Worm (Caenorhabditis elegans) whole organism, L1 larva: ENCODE data around the gene C04C3.4.

Experiments used
- alr-1 ChIP-seq: fragments of 200-800 bp; sonication (Bioruptor generic); optimal IDR thresholded peaks from 2 replicates; lab custom pipeline; 2018; ENCODE audit warnings: borderline replicate concordance, mild to moderate bottlenecking, missing genetic modification characterization, missing compliant biosample characterization
- ceh-8 ChIP-seq: fragments of 200-800 bp; sonication (Bioruptor generic); optimal IDR thresholded peaks from 2 replicates; lab custom pipeline; 2018; ENCODE audit warnings: mild to moderate bottlenecking, missing genetic modification characterization, moderate library complexity, missing compliant biosample characterization
- egl-27 ChIP-seq, 2 experiments: fragments of 150-350 bp in 1 of 2; sonication (generic microtip); optimal IDR thresholded peaks; 3 replicates each; lab custom pipeline; 2017 to 2018; ENCODE audit warnings: missing biosample characterization in 2 of 2, missing genetic modification characterization in 2 of 2, missing genetic modification reagents in 2 of 2
- elt-3 ChIP-seq, 6 experiments: fragments of 150-350 bp in 1 of 6; sonication (generic microtip); optimal IDR thresholded peaks; 2 replicates each; lab custom pipeline; 2017 to 2018; ENCODE audit warnings: missing biosample characterization in 6 of 6, missing genetic modification characterization in 6 of 6, inconsistent platforms in 1 of 6
- hlh-4 ChIP-seq: sonication (generic microtip); optimal IDR thresholded peaks from 2 replicates; lab custom pipeline; 2016; ENCODE audit warnings: mild to moderate bottlenecking, missing genetic modification characterization, missing compliant biosample characterization
- jun-1 ChIP-seq: fragments of 150-350 bp; optimal IDR thresholded peaks from 2 replicates; lab custom pipeline; 2014; ENCODE audit warnings: missing biosample characterization, missing genetic modification reagents, missing genetic modification characterization
- nhr-28 ChIP-seq: fragments of 150-350 bp; optimal IDR thresholded peaks from 2 replicates; lab custom pipeline; 2014; ENCODE audit warnings: missing biosample characterization, missing genetic modification characterization
- nhr-76 ChIP-seq: sonication (generic microtip); optimal IDR thresholded peaks from 2 replicates; lab custom pipeline; 2017; ENCODE audit warnings: missing biosample characterization, missing genetic modification characterization

DNA sequence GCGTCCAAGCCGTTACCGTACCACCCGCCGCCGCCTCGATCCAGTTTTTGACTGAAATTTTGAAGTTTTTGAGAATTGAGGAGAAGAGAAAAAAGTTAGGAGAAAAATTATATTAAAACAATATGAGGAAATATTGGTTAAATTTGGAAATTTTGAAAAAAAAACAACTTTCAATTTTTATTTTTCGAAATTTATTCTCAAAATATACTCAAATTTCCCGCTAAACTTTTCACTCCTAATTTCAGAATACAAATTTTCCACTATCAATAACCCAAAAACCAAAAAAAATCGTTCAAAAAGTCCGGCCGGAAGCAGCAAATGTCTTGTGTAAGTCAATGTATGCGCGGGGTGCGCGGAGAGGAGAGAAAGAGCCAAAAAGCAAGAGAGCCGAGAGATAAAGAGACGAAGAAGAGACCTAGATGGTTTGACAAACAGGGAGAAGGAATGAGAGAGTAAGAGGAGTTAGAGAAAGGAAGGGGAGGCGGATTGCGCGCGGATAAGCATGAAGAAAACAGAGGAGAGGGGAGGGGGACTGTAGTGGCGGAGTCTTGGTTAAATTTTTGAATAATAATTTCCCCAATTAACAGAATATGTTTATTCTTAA, 44.1 kb upstream of the C04C3.4 start, which contains the start of gene elks-1:
- no peak for TF ChIP-seq elt-3 (tag; optimal IDR thresholded peaks at IDR 0.05; lab: Kevin White, UChicago)
- no peak for TF ChIP-seq nhr-28 (tag; lab: Kevin White, UChicago)
- TF ChIP-seq ceh-8 (GFP tag; lab: Kevin White, UChicago): no peak
- TF ChIP-seq hlh-4 (tag; lab: Kevin White, UChicago): no peak
- TF ChIP-seq jun-1: no peak
- no peak for TF ChIP-seq nhr-76 (tag; lab: Kevin White, UChicago)
- TF ChIP-seq egl-27 (tag; optimal IDR thresholded peaks at IDR 0.05; lab: Kevin White, UChicago): no peak
- no peak for TF ChIP-seq alr-1 (tag; lab: Kevin White, UChicago)
